Fruit fly (Drosophila melanogaster): ENCODE results near the gene CG5397.

The CG5397 gene

DNA sequence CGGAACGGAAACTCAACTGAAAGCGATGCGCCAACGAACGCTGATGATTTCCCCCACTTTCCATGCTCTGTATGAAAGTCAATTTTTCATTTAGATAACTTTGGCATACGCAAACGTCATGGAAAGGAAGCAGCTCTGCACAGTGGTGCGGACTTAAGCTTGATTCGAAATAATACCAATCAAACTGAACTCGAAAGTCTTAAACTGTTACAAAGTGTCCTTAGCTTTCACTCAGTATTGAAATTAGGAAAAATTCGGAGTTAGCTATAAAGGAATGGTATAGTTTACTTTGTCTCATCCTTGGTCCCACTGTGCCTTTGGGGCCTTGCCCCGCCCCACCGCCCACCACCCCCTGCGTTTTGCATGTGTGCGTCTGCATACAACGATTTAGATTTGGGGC is 32.4 kb upstream of the CG5397 start (continued):
- TF ChIP-seq CG14050 (GFP tag; IDR thresholded peaks at IDR 0.05) (peak; percentile 58; the same call in 2 of the 3 replicates), CrebB (tag; optimal IDR thresholded peaks at IDR 0.05) (peak; percentile 54), CG8290 (GFP tag; optimal IDR thresholded peaks at IDR 0.05) (no peak), CG8290 (tag; optimal IDR thresholded peaks at IDR 0.05) (peak in 1 of 2 experiments; percentile 43), stc (GFP tag; IDR thresholded peaks at IDR 0.05) (peak; percentile 66), CG9215 (GFP tag; IDR thresholded peaks at IDR 0.05) (peak; percentile 55), nau (GFP tag; optimal IDR thresholded peaks at IDR 0.05) (peak; percentile 15), CG31388 (GFP tag; optimal IDR thresholded peaks at IDR 0.05) (no peak), lov (optimal IDR thresholded peaks at IDR 0.05) (no peak), lov (GFP tag; IDR thresholded peaks at IDR 0.05) (0 out of 3 replicates have a peak, but pooled peaks have one; percentile 25), CG3847 (GFP tag; IDR thresholded peaks at IDR 0.05) (peak; percentile 57; the same call in 1 of the 2 replicates), HLHmδ (GFP tag; optimal IDR thresholded peaks at IDR 0.05) (no peak), CG13775 (GFP tag; optimal IDR thresholded peaks at IDR 0.05) (no peak), bsh (GFP tag; optimal IDR thresholded peaks at IDR 0.05) (peak in 1 of 2 experiments; percentile 21), Hr3 (GFP tag; optimal IDR thresholded peaks at IDR 0.05) (peak; percentile 18), cg (GFP tag; optimal IDR thresholded peaks at IDR 0.05) (no peak), btn (GFP tag; optimal IDR thresholded peaks at IDR 0.05) (no peak), CG7357 (GFP tag; IDR thresholded peaks at IDR 0.05) (peak; percentile 52; the same call in 1 of the 3 replicates), CG2199 (GFP tag; IDR thresholded peaks at IDR 0.05) (no peak), chm (GFP tag; IDR thresholded peaks at IDR 0.05) (no peak), Bgb (GFP tag; IDR thresholded peaks at IDR 0.05; ENCODE audit: partially characterized antibody) (no peak), CG4854 (GFP tag; optimal IDR thresholded peaks at IDR 0.05) (no peak), CG32532 (GFP tag; IDR thresholded peaks at IDR 0.05) (peak; percentile 74), grau (tag; optimal IDR thresholded peaks at IDR 0.05) (peak; percentile 49), her (GFP tag; optimal IDR thresholded peaks at IDR 0.05) (peak; percentile 32), tgo (GFP tag; IDR thresholded peaks at IDR 0.05) (peak; percentile 54; the same call in 2 of the 3 replicates), usp (GFP tag; optimal IDR thresholded peaks at IDR 0.05) (no peak), CG3726 (GFP tag; IDR thresholded peaks at IDR 0.05) (no peak), cas (GFP tag; IDR thresholded peaks at IDR 0.05) (no peak), sna (GFP tag; IDR thresholded peaks at IDR 0.05; ENCODE audit: partially characterized antibody) (no peak), Nf-YB (GFP tag; optimal IDR thresholded peaks at IDR 0.05) (no peak), zen2 (GFP tag; IDR thresholded peaks at IDR 0.05; ENCODE audit: partially characterized antibody) (no peak), chn (GFP tag; optimal IDR thresholded peaks at IDR 0.05) (peak; percentile 15), HmgD (GFP tag; optimal IDR thresholded peaks at IDR 0.05) (no peak), CG9817 (tag; optimal IDR thresholded peaks at IDR 0.05) (peak; percentile 44), Ssrp (tag; optimal IDR thresholded peaks at IDR 0.05) (no peak), sc (optimal IDR thresholded peaks at IDR 0.05) (no peak), sc (GFP tag; optimal IDR thresholded peaks at IDR 0.05) (no peak), CG10565 (GFP tag; optimal IDR thresholded peaks at IDR 0.05) (no peak), CG10543 (GFP tag; optimal IDR thresholded peaks at IDR 0.05) (no peak), CG18262 (tag; optimal IDR thresholded peaks at IDR 0.05) (peak; percentile 6), CG2875 (GFP tag; optimal IDR thresholded peaks at IDR 0.05) (peak; percentile 5), lmd (GFP tag; IDR thresholded peaks at IDR 0.05) (peak; percentile 70; the same call in 1 of the 2 replicates), nom (GFP tag; optimal IDR thresholded peaks at IDR 0.05) (no peak), nerfin-1 (tag; optimal IDR thresholded peaks at IDR 0.05) (no peak), ase (GFP tag; IDR thresholded peaks at IDR 0.05) (peak; percentile 49; the same call in 2 of the 3 replicates), D (optimal IDR thresholded peaks at IDR 0.05) (no peak), D (GFP tag; optimal IDR thresholded peaks at IDR 0.05) (no peak), unc-4 (GFP tag; IDR thresholded peaks at IDR 0.05; ENCODE audit: partially characterized antibody) (no peak), CG11723 (GFP tag; optimal IDR thresholded peaks at IDR 0.05) (no peak), Tbp (GFP tag; optimal IDR thresholded peaks at IDR 0.05) (no peak)
